Worm (Caenorhabditis elegans): ENCODE measurements around the gene F15B10.3.
A peak's percentile ranks its signal among the peaks of the same experiment; 100 is the strongest.
"Not testable (repeated sequence)": the region's sequence is repeated elsewhere in the genome, so short reads cannot be mapped to it uniquely, and the experiment has no call there.

The F15B10.3 gene

ce11 chrIV:6595912-6596311, 6.6 kb upstream of the F15B10.3 start, which contains the start of gene F38A5.22:
Gene F38A5.22, minus strand, starts transcription at chrIV:6595940.
- no peak for TF ChIP-seq ztf-23 (GFP tag; IDR thresholded peaks at IDR 0.05)
- TF ChIP-seq tab-1 (GFP tag; IDR thresholded peaks at IDR 0.05) = no peak
- TF ChIP-seq ref-1 (GFP tag; conservative IDR thresholded peaks at IDR 0.05) = no peak
- no peak for TF ChIP-seq med-1 (GFP tag; optimal IDR thresholded peaks at IDR 0.05; ENCODE audit: insufficient read depth)
- TF ChIP-seq flt-1 (GFP tag; IDR thresholded peaks at IDR 0.05) = no peak
- TF ChIP-seq T22C8.4 (GFP tag; IDR thresholded peaks at IDR 0.05) = no peak
- no peak for TF ChIP-seq cog-1 (tag; optimal IDR thresholded peaks at IDR 0.05)
- TF ChIP-seq klf-2 (GFP tag; conservative IDR thresholded peaks at IDR 0.05) = no peak
- no peak for TF ChIP-seq ztf-29 (GFP tag; IDR thresholded peaks at IDR 0.05)

ce11 chrIV:6597298-6597697, 5.2 kb upstream of the F15B10.3 start, which contains the start of gene F38A5.6:
Gene F38A5.6, minus strand, starts transcription at chrIV:6597398.
- no peak for TF ChIP-seq cog-1 (tag; optimal IDR thresholded peaks at IDR 0.05)
- no peak for TF ChIP-seq T22C8.4 (GFP tag; IDR thresholded peaks at IDR 0.05)
- no peak for TF ChIP-seq ztf-23 (GFP tag; IDR thresholded peaks at IDR 0.05)
- TF ChIP-seq flt-1 (GFP tag; IDR thresholded peaks at IDR 0.05) = no peak
- no peak for TF ChIP-seq tab-1 (GFP tag; IDR thresholded peaks at IDR 0.05)
- TF ChIP-seq klf-2 (GFP tag; conservative IDR thresholded peaks at IDR 0.05) = no peak
- no peak for TF ChIP-seq ref-1 (GFP tag; conservative IDR thresholded peaks at IDR 0.05)
- TF ChIP-seq ztf-29 (GFP tag; IDR thresholded peaks at IDR 0.05) = no peak
- TF ChIP-seq med-1 (GFP tag; optimal IDR thresholded peaks at IDR 0.05; ENCODE audit: insufficient read depth) = no peak

ce11 chrIV:6597918-6598317, 4.6 kb upstream of the F15B10.3 start, which contains the start of gene nspb-4:
Gene nspb-4, plus strand, starts transcription at chrIV:6598218.
- not testable (repeated sequence) for TF ChIP-seq klf-2 (GFP tag; conservative IDR thresholded peaks at IDR 0.05); flt-1 (GFP tag; IDR thresholded peaks at IDR 0.05); T22C8.4 (GFP tag; IDR thresholded peaks at IDR 0.05)

DNA sequence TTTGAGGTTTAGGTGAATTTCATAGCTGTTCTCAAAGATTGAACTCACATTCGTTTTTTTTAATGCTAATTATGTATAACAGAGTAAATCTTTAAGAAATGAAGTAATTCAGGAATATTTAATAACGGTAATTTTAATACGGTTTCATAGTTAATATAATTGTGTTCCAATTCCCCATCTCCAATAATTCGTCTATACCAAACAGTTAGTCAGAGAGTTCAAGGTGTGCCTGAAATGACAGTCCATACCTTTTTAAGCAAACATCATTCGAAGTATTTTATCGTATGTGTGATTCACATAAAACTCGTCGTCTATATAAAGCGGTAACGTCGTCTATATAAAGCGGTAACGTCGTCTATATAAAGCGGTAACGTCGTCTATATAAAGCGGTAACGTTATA, 3.7 kb upstream of the F15B10.3 start, which contains the start of gene nspb-5:
nspb-5 (plus strand) TSS at position 301 of the 400 bp plus-strand sequence.
- not testable (repeated sequence) for TF ChIP-seq ref-1 (GFP tag; conservative IDR thresholded peaks at IDR 0.05); klf-2 (GFP tag; conservative IDR thresholded peaks at IDR 0.05); ztf-29 (GFP tag; IDR thresholded peaks at IDR 0.05)

DNA sequence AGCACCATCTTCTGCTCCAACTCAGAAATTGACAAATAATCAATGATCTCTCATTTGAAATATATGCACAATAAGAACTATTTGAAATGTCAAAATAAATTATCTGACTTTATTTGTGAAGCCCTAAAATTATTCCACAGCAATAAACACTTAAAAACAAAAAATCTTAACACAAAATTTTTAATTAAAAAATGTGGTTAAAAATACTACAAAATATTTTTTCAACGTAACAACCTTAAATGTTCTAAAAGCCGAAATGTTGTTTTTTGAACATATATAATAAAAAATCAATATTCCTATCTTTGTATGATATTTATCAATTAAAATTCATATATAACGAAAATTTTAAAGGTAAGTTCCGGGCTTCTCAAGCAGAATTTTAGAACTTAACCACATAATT, 3.0 kb upstream of the F15B10.3 start, which contains the start of gene F38A5.8:
F38A5.8 (plus strand) TSS at position 301 of the 400 bp plus-strand sequence.
- TF ChIP-seq ref-1 (GFP tag; conservative IDR thresholded peaks at IDR 0.05) (no peak), med-1 (GFP tag; optimal IDR thresholded peaks at IDR 0.05; ENCODE audit: insufficient read depth) (no peak), ztf-29 (GFP tag; IDR thresholded peaks at IDR 0.05) (no peak), tab-1 (GFP tag; IDR thresholded peaks at IDR 0.05) (no peak), flt-1 (GFP tag; IDR thresholded peaks at IDR 0.05) (no peak), klf-2 (GFP tag; conservative IDR thresholded peaks at IDR 0.05) (no peak), ztf-23 (GFP tag; IDR thresholded peaks at IDR 0.05) (no peak), cog-1 (tag; optimal IDR thresholded peaks at IDR 0.05) (no peak), T22C8.4 (GFP tag; IDR thresholded peaks at IDR 0.05) (no peak)

ce11 chrIV:6601213-6601724, 1.2 kb upstream of the F15B10.3 start, which contains the start of gene sup-36:
Gene sup-36, plus strand, starts transcription at chrIV:6601674.
- peak; percentile 49 for TF ChIP-seq T22C8.4 (GFP tag; IDR thresholded peaks at IDR 0.05)
- TF ChIP-seq tab-1 (GFP tag; IDR thresholded peaks at IDR 0.05) = no peak
- no peak for TF ChIP-seq cog-1 (tag; optimal IDR thresholded peaks at IDR 0.05)

DNA sequence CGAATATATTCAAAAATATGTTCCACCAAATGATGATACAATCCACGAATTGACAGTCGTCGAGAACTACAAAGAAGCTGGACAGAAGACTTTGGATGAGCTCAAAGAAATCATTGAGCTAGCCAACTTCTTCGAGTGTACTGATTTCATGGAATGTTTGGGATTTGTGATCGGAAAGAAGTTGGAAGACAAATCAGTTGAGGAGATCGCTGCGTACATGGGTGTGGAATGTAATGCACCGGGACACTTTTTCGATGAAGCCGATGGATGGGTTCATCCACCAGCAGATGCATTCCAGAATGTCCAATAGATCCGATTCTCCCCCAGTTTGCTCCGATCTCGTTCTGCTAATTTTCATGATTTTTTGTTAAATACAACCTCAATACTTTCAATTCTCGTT, 1.1 kb downstream of the F15B10.3 start:
- TF ChIP-seq ztf-29 (GFP tag; IDR thresholded peaks at IDR 0.05) (no peak), klf-2 (GFP tag; conservative IDR thresholded peaks at IDR 0.05) (no peak), T22C8.4 (GFP tag; IDR thresholded peaks at IDR 0.05) (no peak), med-1 (GFP tag; optimal IDR thresholded peaks at IDR 0.05; ENCODE audit: insufficient read depth) (no peak), tab-1 (GFP tag; IDR thresholded peaks at IDR 0.05) (no peak), ztf-23 (GFP tag; IDR thresholded peaks at IDR 0.05) (no peak), flt-1 (GFP tag; IDR thresholded peaks at IDR 0.05) (no peak), cog-1 (tag; optimal IDR thresholded peaks at IDR 0.05) (no peak), ref-1 (GFP tag; conservative IDR thresholded peaks at IDR 0.05) (no peak)

DNA sequence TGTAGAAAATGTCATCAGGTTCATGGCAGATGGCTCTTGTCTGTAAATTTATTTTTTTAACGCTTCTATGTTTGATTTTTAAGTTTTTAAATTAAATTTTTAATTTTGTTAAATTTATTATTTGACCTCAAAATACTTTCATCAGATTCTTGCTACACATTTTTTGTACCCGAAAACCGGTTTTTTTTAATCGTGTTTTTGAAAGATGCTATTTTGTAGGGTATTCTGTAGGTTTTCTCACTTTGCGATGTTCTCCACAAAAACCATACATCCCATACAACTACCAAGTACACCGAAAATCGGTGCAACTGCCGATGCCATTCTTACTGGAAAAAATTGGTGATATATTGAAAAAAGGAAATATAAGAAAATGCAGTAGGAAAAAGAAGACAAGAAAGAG, 3.4 kb downstream of the F15B10.3 start, which contains the start of gene nstp-2:
nstp-2 (minus strand) TSS at position 326 of the 400 bp plus-strand sequence.
- TF ChIP-seq med-1 (GFP tag; optimal IDR thresholded peaks at IDR 0.05; ENCODE audit: insufficient read depth) (no peak), tab-1 (GFP tag; IDR thresholded peaks at IDR 0.05) (no peak), cog-1 (tag; optimal IDR thresholded peaks at IDR 0.05) (no peak), flt-1 (GFP tag; IDR thresholded peaks at IDR 0.05) (no peak), T22C8.4 (GFP tag; IDR thresholded peaks at IDR 0.05) (no peak), ztf-29 (GFP tag; IDR thresholded peaks at IDR 0.05) (no peak), klf-2 (GFP tag; conservative IDR thresholded peaks at IDR 0.05) (no peak), ref-1 (GFP tag; conservative IDR thresholded peaks at IDR 0.05) (no peak), ztf-23 (GFP tag; IDR thresholded peaks at IDR 0.05) (no peak)

- TF ChIP-seq T22C8.4 (GFP tag; IDR thresholded peaks at IDR 0.05) (no peak), tab-1 (GFP tag; IDR thresholded peaks at IDR 0.05) (no peak), flt-1 (GFP tag; IDR thresholded peaks at IDR 0.05) (no peak), ref-1 (GFP tag; conservative IDR thresholded peaks at IDR 0.05) (no peak), ztf-29 (GFP tag; IDR thresholded peaks at IDR 0.05) (no peak)
Measured at ce11 chrIV:6606587-6606986, 4.1 kb downstream of the F15B10.3 start.

ce11 chrIV:6607059-6607458, 4.6 kb downstream of the F15B10.3 start:
- TF ChIP-seq cog-1 (tag; optimal IDR thresholded peaks at IDR 0.05) (no peak), tab-1 (GFP tag; IDR thresholded peaks at IDR 0.05) (no peak), flt-1 (GFP tag; IDR thresholded peaks at IDR 0.05) (no peak), klf-2 (GFP tag; conservative IDR thresholded peaks at IDR 0.05) (no peak), T22C8.4 (GFP tag; IDR thresholded peaks at IDR 0.05) (no peak), med-1 (GFP tag; optimal IDR thresholded peaks at IDR 0.05; ENCODE audit: insufficient read depth) (no peak), ref-1 (GFP tag; conservative IDR thresholded peaks at IDR 0.05) (no peak), ztf-29 (GFP tag; IDR thresholded peaks at IDR 0.05) (no peak), ztf-23 (GFP tag; IDR thresholded peaks at IDR 0.05) (no peak)
